Fruit fly (Drosophila melanogaster): ENCODE measurements around the gene Las.

The Las gene

DNA sequence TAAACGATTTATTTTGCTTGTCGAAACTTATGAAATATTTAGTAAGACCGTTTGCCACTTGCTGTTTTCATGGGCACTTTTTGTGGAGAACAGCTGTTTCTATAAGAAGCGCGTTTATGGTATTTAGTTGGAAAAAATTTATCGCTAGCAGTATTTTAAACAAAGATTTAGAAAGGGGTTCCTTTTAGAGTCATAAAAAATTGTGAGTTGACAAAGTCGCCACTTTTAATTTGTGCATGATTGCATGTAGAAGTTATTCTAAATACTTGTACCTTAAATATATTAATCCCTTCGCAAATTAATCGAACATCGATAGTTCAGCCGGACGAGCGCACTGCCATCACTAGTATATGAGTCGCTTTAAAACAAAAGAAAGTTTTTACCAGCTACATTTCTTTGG lies at the start of gene Las, which contains the start of gene Psn:
Las (minus strand) TSS at position 65 of the 400 bp plus-strand sequence.
Psn (plus strand) TSS at position 172 of the 400 bp plus-strand sequence.
- TF ChIP-seq Pif1A (GFP tag; optimal IDR thresholded peaks at IDR 0.05) (no peak), CG14655 (GFP tag; optimal IDR thresholded peaks at IDR 0.05) (no peak), CG13204 (GFP tag; optimal IDR thresholded peaks at IDR 0.05) (no peak), CG34367 (tag; optimal IDR thresholded peaks at IDR 0.05) (no peak), CG32121 (GFP tag; IDR thresholded peaks at IDR 0.05) (no peak), CG4496 (GFP tag; IDR thresholded peaks at IDR 0.05) (no peak), Pif1B (GFP tag; optimal IDR thresholded peaks at IDR 0.05) (no peak), CG15710 (tag; optimal IDR thresholded peaks at IDR 0.05) (no peak), gl (tag; optimal IDR thresholded peaks at IDR 0.05) (no peak), Snoo (tag; optimal IDR thresholded peaks at IDR 0.05) (no peak), CG9948 (tag; optimal IDR thresholded peaks at IDR 0.05) (no peak), fd96Ca (GFP tag; IDR thresholded peaks at IDR 0.05) (no peak), CG8159 (tag; optimal IDR thresholded peaks at IDR 0.05) (no peak), Ets98B (GFP tag; IDR thresholded peaks at IDR 0.05) (no peak), CG10348 (GFP tag; IDR thresholded peaks at IDR 0.05) (no peak), EcR (GFP tag; optimal IDR thresholded peaks at IDR 0.05) (no peak), rn (GFP tag; IDR thresholded peaks at IDR 0.05) (no peak), D1 (tag; optimal IDR thresholded peaks at IDR 0.05) (no peak), CG8301 (tag; optimal IDR thresholded peaks at IDR 0.05) (no peak), CG17806 (tag; optimal IDR thresholded peaks at IDR 0.05) (no peak)

- TF ChIP-seq CG8159 (tag; optimal IDR thresholded peaks at IDR 0.05), result peak; percentile 80
- TF ChIP-seq CG8301 (tag; optimal IDR thresholded peaks at IDR 0.05), result peak; percentile 81
- peak; percentile 83 for TF ChIP-seq Snoo (tag; optimal IDR thresholded peaks at IDR 0.05)
- TF ChIP-seq CG12605 (GFP tag; IDR thresholded peaks at IDR 0.05), result no peak
- TF ChIP-seq gl (tag; optimal IDR thresholded peaks at IDR 0.05), result peak; percentile 47
- TF ChIP-seq D1 (tag; optimal IDR thresholded peaks at IDR 0.05), result peak; percentile 75
- no peak for TF ChIP-seq CG32121 (GFP tag; IDR thresholded peaks at IDR 0.05)
- peak; percentile 73 for TF ChIP-seq CG15710 (tag; optimal IDR thresholded peaks at IDR 0.05)
- no peak for TF ChIP-seq fd96Ca (GFP tag; IDR thresholded peaks at IDR 0.05)
- peak; percentile 90 for TF ChIP-seq Pif1A (GFP tag; optimal IDR thresholded peaks at IDR 0.05)
- peak; percentile 59 for TF ChIP-seq CG34367 (tag; optimal IDR thresholded peaks at IDR 0.05)
- TF ChIP-seq CG4496 (GFP tag; IDR thresholded peaks at IDR 0.05), result no peak
- no peak for TF ChIP-seq EcR (GFP tag; optimal IDR thresholded peaks at IDR 0.05)
- TF ChIP-seq CG10348 (GFP tag; IDR thresholded peaks at IDR 0.05), result no peak
- TF ChIP-seq Pif1B (GFP tag; optimal IDR thresholded peaks at IDR 0.05), result peak; percentile 83
- TF ChIP-seq CG14655 (GFP tag; optimal IDR thresholded peaks at IDR 0.05), result peak; percentile 83
- TF ChIP-seq rn (GFP tag; IDR thresholded peaks at IDR 0.05), result no peak
- TF ChIP-seq CG17806 (tag; optimal IDR thresholded peaks at IDR 0.05), result peak; percentile 84
- TF ChIP-seq CG13204 (GFP tag; optimal IDR thresholded peaks at IDR 0.05), result no peak
- TF ChIP-seq CG9948 (tag; optimal IDR thresholded peaks at IDR 0.05), result peak; percentile 64
- no peak for TF ChIP-seq Ets98B (GFP tag; IDR thresholded peaks at IDR 0.05)
These were observed 42.6 kb upstream of the Las start for dm6 chr3L:20474789-20475208.

dm6 chr3L:20474197-20474788 lies 42.1 kb upstream of the Las start, which contains the start of gene isoQC:
Gene isoQC (plus strand): TSS chr3L:20474466.
- TF ChIP-seq CG17806 (tag; optimal IDR thresholded peaks at IDR 0.05), result no peak
- TF ChIP-seq Pif1B (GFP tag; optimal IDR thresholded peaks at IDR 0.05), result no peak
- no peak for TF ChIP-seq Pif1A (GFP tag; optimal IDR thresholded peaks at IDR 0.05)
- no peak for TF ChIP-seq gl (tag; optimal IDR thresholded peaks at IDR 0.05)

- TF ChIP-seq CG17806 (tag; optimal IDR thresholded peaks at IDR 0.05) (peak; percentile 72), Pif1B (GFP tag; optimal IDR thresholded peaks at IDR 0.05) (peak; percentile 51), CG9948 (tag; optimal IDR thresholded peaks at IDR 0.05) (peak; percentile 74), CG12605 (GFP tag; IDR thresholded peaks at IDR 0.05) (peak; percentile 64), CG8159 (tag; optimal IDR thresholded peaks at IDR 0.05) (peak; percentile 81), CG10348 (GFP tag; IDR thresholded peaks at IDR 0.05) (no peak), rn (GFP tag; IDR thresholded peaks at IDR 0.05) (peak; percentile 61), CG13204 (GFP tag; optimal IDR thresholded peaks at IDR 0.05) (no peak), Snoo (tag; optimal IDR thresholded peaks at IDR 0.05) (peak; percentile 72), fd96Ca (GFP tag; IDR thresholded peaks at IDR 0.05) (peak; percentile 57; the same call in 2 of the 3 replicates), D1 (tag; optimal IDR thresholded peaks at IDR 0.05) (peak; percentile 18), Ets98B (GFP tag; IDR thresholded peaks at IDR 0.05) (peak; percentile 67), EcR (GFP tag; optimal IDR thresholded peaks at IDR 0.05) (no peak), CG4496 (GFP tag; IDR thresholded peaks at IDR 0.05) (peak; percentile 88), CG8301 (tag; optimal IDR thresholded peaks at IDR 0.05) (peak; percentile 65), gl (tag; optimal IDR thresholded peaks at IDR 0.05) (no peak), CG32121 (GFP tag; IDR thresholded peaks at IDR 0.05) (peak; percentile 80), CG14655 (GFP tag; optimal IDR thresholded peaks at IDR 0.05) (peak; percentile 77), CG15710 (tag; optimal IDR thresholded peaks at IDR 0.05) (peak; percentile 82), CG34367 (tag; optimal IDR thresholded peaks at IDR 0.05) (peak; percentile 71), Pif1A (GFP tag; optimal IDR thresholded peaks at IDR 0.05) (peak; percentile 52)
These were observed 41.0 kb upstream of the Las start, which contains the start of the genes CG32428 and CG5969 for dm6 chr3L:20473021-20473799. Gene CG32428 (minus strand): TSS chr3L:20473723. Gene CG5969 (plus strand): TSS chr3L:20473783.

DNA sequence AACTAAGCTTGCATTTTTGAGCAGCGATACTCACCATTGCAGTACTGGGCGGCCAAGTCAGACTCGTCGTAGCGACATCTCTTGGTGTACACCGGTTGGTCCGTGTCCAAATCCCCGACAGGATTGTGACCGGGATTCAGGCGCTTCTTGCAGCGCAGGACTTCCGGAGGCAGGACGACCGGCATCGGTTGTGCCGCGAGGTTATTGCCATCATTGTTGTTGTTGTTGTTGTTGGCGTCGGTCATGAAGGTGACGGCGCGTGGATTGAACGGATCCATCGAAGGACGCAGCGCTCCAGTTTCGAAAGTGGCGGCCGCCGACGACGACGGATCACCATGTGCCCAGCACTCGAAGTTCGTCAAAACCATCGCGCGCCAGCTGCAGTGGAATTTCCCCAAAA lies 40.4 kb upstream of the Las start:
- TF ChIP-seq fd96Ca (GFP tag; IDR thresholded peaks at IDR 0.05) (no peak), EcR (GFP tag; optimal IDR thresholded peaks at IDR 0.05) (peak; percentile 33)
